Worm (Caenorhabditis elegans): ENCODE measurements around the gene ZK1320.3.

ZK1320.3 gene

ce11 chrII:9668959-9669358 lies 8.7 kb upstream of the ZK1320.3 start, which contains the start of gene taf-8:
taf-8 (plus strand) TSS chrII:9669318.
- TF ChIP-seq unc-55 (GFP tag; optimal IDR thresholded peaks at IDR 0.05) (peak; percentile 83), lin-11 (tag; optimal IDR thresholded peaks at IDR 0.05) (no peak), nhr-129 (tag; optimal IDR thresholded peaks at IDR 0.05) (peak; percentile 22), mab-5 (tag; optimal IDR thresholded peaks at IDR 0.05) (peak; percentile 7), sma-9 (GFP tag; optimal IDR thresholded peaks at IDR 0.05) (peak; percentile 49), sma-9 (tag; optimal IDR thresholded peaks at IDR 0.05) (no peak), ztf-11 (tag; optimal IDR thresholded peaks at IDR 0.05) (no peak), sma-3 (GFP tag; optimal IDR thresholded peaks at IDR 0.05) (peak; percentile 32), nhr-21 (tag; optimal IDR thresholded peaks at IDR 0.05) (peak; percentile 26), lin-13 (GFP tag; optimal IDR thresholded peaks at IDR 0.05) (peak; percentile 38), mbf-1 (tag; optimal IDR thresholded peaks at IDR 0.05) (no peak), nhr-6 (tag; optimal IDR thresholded peaks at IDR 0.05) (no peak), alr-1 (tag; optimal IDR thresholded peaks at IDR 0.05) (no peak), nhr-12 (tag; optimal IDR thresholded peaks at IDR 0.05) (no peak), lsy-2 (tag; optimal IDR thresholded peaks at IDR 0.05) (peak; percentile 5 to 85), peb-1 (tag; optimal IDR thresholded peaks at IDR 0.05) (no peak), aly-2 (tag; optimal IDR thresholded peaks at IDR 0.05) (no peak), zag-1 (tag; optimal IDR thresholded peaks at IDR 0.05) (no peak), crh-2 (tag; optimal IDR thresholded peaks at IDR 0.05) (peak; percentile 67), F13H6.1 (tag; optimal IDR thresholded peaks at IDR 0.05) (no peak), fos-1 (tag; optimal IDR thresholded peaks at IDR 0.05) (no peak), blmp-1 (tag; optimal IDR thresholded peaks at IDR 0.05; ENCODE audit: insufficient read depth) (no peak), snpc-4 (tag; optimal IDR thresholded peaks at IDR 0.05) (no peak), nhr-77 (tag; optimal IDR thresholded peaks at IDR 0.05) (no peak), ztf-4 (tag; optimal IDR thresholded peaks at IDR 0.05) (no peak), nhr-11 (tag; optimal IDR thresholded peaks at IDR 0.05) (no peak), ceh-82 (tag; optimal IDR thresholded peaks at IDR 0.05) (no peak), C34F6.9 (tag; optimal IDR thresholded peaks at IDR 0.05) (peak; percentile 78), R02D3.7 (tag; optimal IDR thresholded peaks at IDR 0.05) (peak; percentile 86), gmeb-1 (tag; optimal IDR thresholded peaks at IDR 0.05) (peak; percentile 63), ama-1 (optimal IDR thresholded peaks at IDR 0.05) (no peak), skn-1 (tag; optimal IDR thresholded peaks at IDR 0.05) (no peak), dmd-4 (tag; optimal IDR thresholded peaks at IDR 0.05) (no peak), elt-1 (tag; optimal IDR thresholded peaks at IDR 0.05) (no peak), nhr-23 (tag; optimal IDR thresholded peaks at IDR 0.05) (no peak), sem-4 (tag; optimal IDR thresholded peaks at IDR 0.05) (no peak), mdl-1 (tag; optimal IDR thresholded peaks at IDR 0.05) (no peak), unc-39 (tag; optimal IDR thresholded peaks at IDR 0.05) (no peak)

DNA sequence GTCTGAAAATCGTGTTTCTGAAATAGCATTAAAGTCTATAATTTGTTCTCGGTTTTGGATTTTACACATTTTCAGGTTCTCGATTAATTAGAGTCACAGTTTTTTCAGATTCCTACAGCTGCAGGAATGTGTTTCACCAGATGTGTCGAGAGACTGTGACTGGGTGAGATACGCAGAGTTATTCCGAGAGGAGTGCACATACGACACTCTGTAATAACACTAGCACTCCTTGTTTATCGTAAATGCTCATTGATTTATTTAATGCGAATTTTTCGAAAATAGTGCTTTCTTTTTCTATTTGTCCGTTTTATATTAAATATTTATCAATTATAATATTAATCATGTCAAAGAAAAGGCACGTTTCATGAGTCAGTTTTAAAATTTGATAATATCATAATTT lies 7.2 kb upstream of the ZK1320.3 start, which contains the start of gene ZK1320.11:
ZK1320.11 (plus strand) TSS at position 243 of the 400 bp plus-strand sequence.
- TF ChIP-seq gmeb-1 (tag; optimal IDR thresholded peaks at IDR 0.05), result no peak
- peak; percentile 16 for TF ChIP-seq nhr-129 (tag; optimal IDR thresholded peaks at IDR 0.05)
- TF ChIP-seq unc-55 (GFP tag; optimal IDR thresholded peaks at IDR 0.05), result peak; percentile 73
- TF ChIP-seq C34F6.9 (tag; optimal IDR thresholded peaks at IDR 0.05), result peak; percentile 34
- TF ChIP-seq lsy-2 (tag; optimal IDR thresholded peaks at IDR 0.05), result peak in 1 of 2 experiments; percentile 60

ce11 chrII:9665577-9665976 lies 5.4 kb upstream of the ZK1320.3 start, which contains the start of gene ZK1320.5:
ZK1320.5 (minus strand) TSS chrII:9665677.
- no peak for TF ChIP-seq nhr-21 (tag; optimal IDR thresholded peaks at IDR 0.05)
- TF ChIP-seq skn-1 (tag; optimal IDR thresholded peaks at IDR 0.05), result no peak
- no peak for TF ChIP-seq unc-62 (GFP tag; optimal IDR thresholded peaks at IDR 0.05)
- TF ChIP-seq fos-1 (tag; optimal IDR thresholded peaks at IDR 0.05), result no peak

- TF ChIP-seq zag-1 (tag; optimal IDR thresholded peaks at IDR 0.05), result no peak
- TF ChIP-seq fos-1 (tag; optimal IDR thresholded peaks at IDR 0.05), result peak; percentile 22
- no peak for TF ChIP-seq C34F6.9 (tag; optimal IDR thresholded peaks at IDR 0.05)
- TF ChIP-seq gmeb-1 (tag; optimal IDR thresholded peaks at IDR 0.05), result no peak
- no peak for TF ChIP-seq sem-4 (tag; optimal IDR thresholded peaks at IDR 0.05)
- no peak for TF ChIP-seq unc-39 (tag; optimal IDR thresholded peaks at IDR 0.05)
- no peak for TF ChIP-seq sma-3 (GFP tag; optimal IDR thresholded peaks at IDR 0.05)
- no peak for TF ChIP-seq sma-9 (GFP tag; optimal IDR thresholded peaks at IDR 0.05)
- TF ChIP-seq sma-9 (tag; optimal IDR thresholded peaks at IDR 0.05), result no peak
Measured at ce11 chrII:9662797-9663196, 2.6 kb upstream of the ZK1320.3 start, which contains the start of gene cyp-13A10. cyp-13A10 (minus strand) TSS chrII:9662884.

Data from whole organism, L2 larva.